Fruit fly (Drosophila melanogaster) whole organism, embryonic: ENCODE measurements around the gene Wsck.

Experiments used
- Atf-2 ChIP-seq: fragments of 200-800 bp; sonication (Bioruptor generic); optimal IDR thresholded peaks from 2 replicates; lab custom pipeline; 2016; ENCODE audit warnings: missing biosample characterization, missing genetic modification characterization
- Atf3 ChIP-seq: fragments of 200-800 bp; sonication (Bioruptor generic); optimal IDR thresholded peaks from 3 replicates; lab custom pipeline; 2016; ENCODE audit warnings: missing biosample characterization, missing genetic modification characterization
- CG11723 ChIP-seq: fragments of 200-800 bp; sonication (Bioruptor generic); optimal IDR thresholded peaks from 2 replicates; lab custom pipeline; 2017; ENCODE audit warnings: missing biosample characterization, mild to moderate bottlenecking, missing genetic modification characterization
- CG12391 ChIP-seq: fragments of 200-800 bp; sonication (Bioruptor generic); optimal IDR thresholded peaks from 3 replicates; lab custom pipeline; 2018; ENCODE audit warnings: missing biosample characterization, mild to moderate bottlenecking, missing genetic modification characterization, moderate library complexity
- CG13894 ChIP-seq: fragments of 200-800 bp; sonication (Bioruptor generic); optimal IDR thresholded peaks from 3 replicates; lab custom pipeline; 2018; ENCODE audit warnings: missing biosample characterization, mild to moderate bottlenecking, missing genetic modification characterization, moderate library complexity
- CG15696 ChIP-seq: fragments of 200-800 bp; sonication (Bioruptor generic); optimal IDR thresholded peaks from 2 replicates; lab custom pipeline; 2019; ENCODE audit warnings: missing biosample characterization, mild to moderate bottlenecking, missing genetic modification characterization, moderate library complexity
- CG1647 ChIP-seq: fragments of 200-800 bp; sonication (Bioruptor generic); optimal IDR thresholded peaks from 3 replicates; lab custom pipeline; 2016; ENCODE audit warnings: missing biosample characterization, missing genetic modification characterization
- CG2120 ChIP-seq: fragments of 200-800 bp; sonication (Bioruptor generic); optimal IDR thresholded peaks from 3 replicates; lab custom pipeline; 2016; ENCODE audit warnings: missing biosample characterization, missing genetic modification characterization
- CG2199 ChIP-seq: fragments of 200-800 bp; sonication (Bioruptor generic); IDR thresholded peaks from 3 replicates; pipeline ENCODE4 v1.3.6; 2022; ENCODE audit warnings: missing biosample characterization, missing genetic modification characterization
- CG31365 ChIP-seq: fragments of 200-800 bp; sonication (Bioruptor generic); optimal IDR thresholded peaks from 2 replicates; lab custom pipeline; 2018; ENCODE audit warnings: missing biosample characterization, mild to moderate bottlenecking, missing genetic modification characterization
- CG3281 ChIP-seq: fragments of 200-800 bp; sonication (Bioruptor generic); optimal IDR thresholded peaks from 3 replicates; lab custom pipeline; 2017; ENCODE audit warnings: missing biosample characterization, mild to moderate bottlenecking, missing genetic modification characterization
- CG33557 ChIP-seq: fragments of 200-800 bp; sonication (Bioruptor generic); optimal IDR thresholded peaks from 2 replicates; lab custom pipeline; 2019; ENCODE audit warnings: missing biosample characterization, mild to moderate bottlenecking, missing genetic modification characterization, moderate library complexity
- CG43689 ChIP-seq: fragments of 200-800 bp; sonication (Bioruptor generic); IDR thresholded peaks from 2 replicates; pipeline ENCODE4 v1.3.6; 2022; ENCODE audit warnings: missing biosample characterization, missing genetic modification characterization
- CG8281 ChIP-seq: fragments of 200-800 bp; sonication (Bioruptor generic); optimal IDR thresholded peaks from 2 replicates; lab custom pipeline; 2018; ENCODE audit warnings: missing biosample characterization, mild to moderate bottlenecking, missing genetic modification characterization, moderate library complexity
- CG8290 ChIP-seq, 3 experiments: fragments of 200-800 bp; sonication (Bioruptor generic); optimal IDR thresholded peaks; 2 replicates each; lab custom pipeline; 2016 to 2019; ENCODE audit warnings: missing biosample characterization in 3 of 3, missing genetic modification characterization in 3 of 3, mild to moderate bottlenecking in 2 of 3, moderate library complexity in 1 of 3
- CG8924 ChIP-seq: fragments of 200-800 bp; optimal IDR thresholded peaks from 3 replicates; lab custom pipeline; 2019; ENCODE audit warnings: missing biosample characterization, mild to moderate bottlenecking, missing genetic modification characterization, moderate library complexity
- CG9437 ChIP-seq: fragments of 200-800 bp; sonication (Bioruptor generic); optimal IDR thresholded peaks from 2 replicates; lab custom pipeline; 2018; ENCODE audit warnings: missing biosample characterization, mild to moderate bottlenecking, missing genetic modification characterization
- Dll ChIP-seq: fragments of 200-800 bp; sonication (Bioruptor generic); IDR thresholded peaks from 4 replicates; pipeline ENCODE4 v1.3.6; 2022; ENCODE audit warnings: missing biosample characterization, missing genetic modification characterization; ENCODE audit not compliant: partially characterized antibody
- Dp ChIP-seq: fragments of 200-800 bp; sonication (Bioruptor generic); optimal IDR thresholded peaks from 2 replicates; lab custom pipeline; 2018; ENCODE audit warnings: missing biosample characterization, mild to moderate bottlenecking, missing genetic modification characterization, moderate library complexity
- Elba2 ChIP-seq: fragments of 200-800 bp; sonication (Bioruptor generic); optimal IDR thresholded peaks from 3 replicates; lab custom pipeline; 2016; ENCODE audit warnings: missing biosample characterization, missing genetic modification characterization
- Ets97D ChIP-seq: fragments of 200-800 bp; sonication (Bioruptor generic); optimal IDR thresholded peaks from 3 replicates; lab custom pipeline; 2016; ENCODE audit warnings: missing biosample characterization, missing genetic modification characterization
- Rfx ChIP-seq: fragments of 200-800 bp; sonication (Bioruptor generic); IDR thresholded peaks from 2 replicates; pipeline ENCODE4 v1.3.6; 2022; ENCODE audit warnings: missing biosample characterization, missing genetic modification characterization
- Sin3A ChIP-seq: fragments of >200 bp; optimal IDR thresholded peaks from 2 replicates; lab custom pipeline; 2018
- Sry-δ ChIP-seq: fragments of 200-800 bp; sonication (Bioruptor generic); optimal IDR thresholded peaks from 2 replicates; lab custom pipeline; 2016; ENCODE audit warnings: missing biosample characterization, missing genetic modification characterization
- Ssrp ChIP-seq: fragments of 200-800 bp; sonication (Bioruptor generic); optimal IDR thresholded peaks from 2 replicates; lab custom pipeline; 2018; ENCODE audit warnings: missing biosample characterization, mild to moderate bottlenecking, missing genetic modification characterization, moderate library complexity
- Usf ChIP-seq: fragments of 200-800 bp; sonication (Bioruptor generic); optimal IDR thresholded peaks from 2 replicates; lab custom pipeline; 2017; ENCODE audit warnings: missing genotype, missing biosample characterization, missing genetic modification characterization
- Vsx1 ChIP-seq: fragments of 200-800 bp; sonication (Bioruptor generic); optimal IDR thresholded peaks from 2 replicates; lab custom pipeline; 2017; ENCODE audit warnings: missing biosample characterization, mild to moderate bottlenecking, missing genetic modification characterization, missing genetic modification reagents
- Xbp1 ChIP-seq: fragments of 200-800 bp; sonication (Bioruptor generic); optimal IDR thresholded peaks from 3 replicates; lab custom pipeline; 2016; ENCODE audit warnings: missing biosample characterization, mild to moderate bottlenecking, missing genetic modification characterization
- ash1 ChIP-seq: fragments of 200-800 bp; sonication (Bioruptor generic); optimal IDR thresholded peaks from 2 replicates; lab custom pipeline; 2018; ENCODE audit warnings: missing biosample characterization, mild to moderate bottlenecking, missing genetic modification characterization
- az2 ChIP-seq: fragments of 200-800 bp; sonication (Bioruptor generic); optimal IDR thresholded peaks from 3 replicates; lab custom pipeline; 2016; ENCODE audit warnings: missing biosample characterization, missing genetic modification characterization
- bsh ChIP-seq, 2 experiments: fragments of 200-800 bp; sonication (Bioruptor generic); optimal IDR thresholded peaks; 2 replicates each; lab custom pipeline; 2017 to 2018; ENCODE audit warnings: mild to moderate bottlenecking in 2 of 2, missing biosample characterization in 2 of 2, missing genetic modification characterization in 2 of 2, moderate library complexity in 1 of 2
- caup ChIP-seq: fragments of 200-800 bp; sonication (Bioruptor generic); optimal IDR thresholded peaks from 3 replicates; lab custom pipeline; 2017; ENCODE audit warnings: missing biosample characterization, mild to moderate bottlenecking, missing genetic modification characterization, moderate library complexity; ENCODE audit not compliant: severe bottlenecking
- dm ChIP-seq: fragments of 200-800 bp; sonication (Bioruptor generic); optimal IDR thresholded peaks from 3 replicates; lab custom pipeline; 2016; ENCODE audit warnings: missing biosample characterization, missing genetic modification characterization
- esg ChIP-seq: fragments of 200-800 bp; sonication (Bioruptor generic); conservative IDR thresholded peaks from 2 replicates; pipeline ENCODE4 v1.3.6; 2022; ENCODE audit warnings: missing biosample characterization, missing genetic modification characterization
- lab ChIP-seq: fragments of 200-800 bp; sonication (Bioruptor generic); optimal IDR thresholded peaks from 3 replicates; lab custom pipeline; 2017; ENCODE audit warnings: missing biosample characterization, missing genetic modification characterization, mild to moderate bottlenecking, moderate library complexity, missing genetic modification reagents
- lilli ChIP-seq: fragments of 200-800 bp; sonication (Bioruptor generic); optimal IDR thresholded peaks from 3 replicates; lab custom pipeline; 2016; ENCODE audit warnings: missing biosample characterization, missing genetic modification characterization
- lmd ChIP-seq: fragments of 200-800 bp; sonication (Bioruptor generic); IDR thresholded peaks from 2 replicates; pipeline ENCODE4 v1.3.6; 2022; ENCODE audit warnings: missing biosample characterization, missing genetic modification characterization
- mld ChIP-seq: fragments of 200-800 bp; sonication (Bioruptor generic); IDR thresholded peaks from 3 replicates; pipeline ENCODE4 v1.3.6; 2022; ENCODE audit warnings: missing biosample characterization, missing genetic modification characterization; ENCODE audit not compliant: partially characterized antibody
- nerfin-1 ChIP-seq: fragments of 200-800 bp; sonication (Bioruptor generic); optimal IDR thresholded peaks from 3 replicates; lab custom pipeline; 2019; ENCODE audit warnings: missing biosample characterization, mild to moderate bottlenecking, missing genetic modification characterization, moderate library complexity
- nmo ChIP-seq: fragments of 200-800 bp; sonication (Bioruptor generic); optimal IDR thresholded peaks from 2 replicates; lab custom pipeline; 2018; ENCODE audit warnings: missing biosample characterization, mild to moderate bottlenecking, missing genetic modification characterization, moderate library complexity
- pan ChIP-seq, 4 experiments: fragments of >200 bp in 3 of 4; fragments of 200-800 bp in 1 of 4; sonication (Bioruptor generic) in 1 of 4; optimal IDR thresholded peaks in 3 of 4; IDR thresholded peaks in 1 of 4; 2 replicates each; pipeline versions ENCODE4 v1.3.6 to Lab custom; 2017 to 2022; ENCODE audit warnings: missing biosample characterization in 2 of 4, missing genetic modification characterization in 2 of 4, mixed read lengths in 1 of 4
- prd ChIP-seq, 3 experiments: fragments of >200 bp in 2 of 3; fragments of 200-800 bp in 1 of 3; sonication (Bioruptor generic) in 1 of 3; optimal IDR thresholded peaks in 2 of 3; IDR thresholded peaks in 1 of 3; 2 replicates in 2 of 3; 3 replicates in 1 of 3; pipeline versions ENCODE4 v1.3.6 to Lab custom; 2017 to 2022; ENCODE audit warnings: missing biosample characterization in 1 of 3, missing genetic modification characterization in 1 of 3
- row ChIP-seq: fragments of 200-800 bp; sonication (Bioruptor generic); IDR thresholded peaks from 3 replicates; pipeline ENCODE4 v1.3.6; 2022; ENCODE audit warnings: missing biosample characterization, missing genetic modification characterization
- sd ChIP-seq: fragments of 200-800 bp; sonication (Bioruptor generic); optimal IDR thresholded peaks from 3 replicates; lab custom pipeline; 2018; ENCODE audit warnings: missing biosample characterization, mild to moderate bottlenecking, missing genetic modification characterization, moderate library complexity
- shn ChIP-seq: fragments of 200-800 bp; sonication (Bioruptor generic); optimal IDR thresholded peaks from 3 replicates; lab custom pipeline; 2016; ENCODE audit warnings: missing biosample characterization, missing genetic modification characterization
- sob ChIP-seq: fragments of 200-800 bp; sonication (Bioruptor generic); IDR thresholded peaks from 2 replicates; pipeline ENCODE4 v1.3.6; 2022; ENCODE audit warnings: missing biosample characterization, missing genetic modification characterization
- sug ChIP-seq: fragments of 200-800 bp; optimal IDR thresholded peaks from 2 replicates; lab custom pipeline; 2019; ENCODE audit warnings: missing biosample characterization, mild to moderate bottlenecking, missing genetic modification characterization, moderate library complexity
- tgo ChIP-seq: fragments of 200-800 bp; sonication (Bioruptor generic); IDR thresholded peaks from 3 replicates; pipeline ENCODE4 v1.3.6; 2022; ENCODE audit warnings: missing biosample characterization, missing genetic modification characterization

Gene Wsck

dm6 chr3R:24626003-24626486 is 3.8 kb downstream of the Wsck start (continued):
- TF ChIP-seq Sry-δ, result no peak
- peak; percentile 39 for TF ChIP-seq CG2120 (GFP tag; lab: Kevin White, UChicago)
- TF ChIP-seq Rfx (GFP tag; lab: Robert Waterston, UW), result peak; percentile 17; the same call in 1 of the 2 replicates
- TF ChIP-seq Dp (GFP tag; lab: Kevin White, UChicago), result no peak
- peak; percentile 9 for TF ChIP-seq Ssrp
- no peak for TF ChIP-seq Dll (GFP tag; lab: Robert Waterston, UW)
- peak; percentile 2 for TF ChIP-seq CG15696
- peak in 1 of 2 experiments; percentile 28 for TF ChIP-seq bsh (GFP tag; optimal IDR thresholded peaks at IDR 0.05; lab: Kevin White, UChicago)
- TF ChIP-seq CG1647 (GFP tag; lab: Kevin White, UChicago), result peak; percentile 3
- TF ChIP-seq Ets97D, result no peak
- peak; percentile 45 for TF ChIP-seq CG9437 (GFP tag; lab: Kevin White, UChicago)
- TF ChIP-seq CG11723 (GFP tag; lab: Kevin White, UChicago), result peak; percentile 27
- peak; percentile 36 for TF ChIP-seq Atf-2 (GFP tag; lab: Kevin White, UChicago)
- TF ChIP-seq Elba2 (GFP tag; lab: Kevin White, UChicago), result no peak
- no peak for TF ChIP-seq ash1 (GFP tag; lab: Kevin White, UChicago)
- TF ChIP-seq caup, result peak; percentile 0
- TF ChIP-seq pan (optimal IDR thresholded peaks at IDR 0.05; lab: Kevin White, UChicago), result no peak
- TF ChIP-seq pan (GFP tag; optimal IDR thresholded peaks at IDR 0.05 in 1 of 2, IDR thresholded peaks at IDR 0.05 in 1 of 2), result peak in 1 of 2 experiments; percentile 67
- no peak for TF ChIP-seq CG13894 (tag; lab: Kevin White, UChicago)
- TF ChIP-seq sob, result 0 out of 2 replicates have a peak, but pooled peaks have one; percentile 8
- peak; percentile 28; the same call in 1 of the 2 replicates for TF ChIP-seq lmd (GFP tag; lab: Robert Waterston, UW)
- TF ChIP-seq row (GFP tag; lab: Robert Waterston, UW), result peak; percentile 64
- TF ChIP-seq Xbp1, result peak; percentile 38
- peak; percentile 19 for TF ChIP-seq nerfin-1 (tag; lab: Kevin White, UChicago)
- no peak for TF ChIP-seq CG31365 (tag; lab: Kevin White, UChicago)
- no peak for TF ChIP-seq CG33557 (GFP tag; lab: Kevin White, UChicago)
- TF ChIP-seq CG8281 (tag; lab: Kevin White, UChicago), result peak; percentile 5
- no peak for TF ChIP-seq Usf (GFP tag; lab: Kevin White, UChicago)
- TF ChIP-seq Vsx1 (GFP tag; lab: Kevin White, UChicago), result no peak
- peak; percentile 30; the same call in 1 of the 2 replicates for TF ChIP-seq CG43689 (GFP tag; lab: Robert Waterston, UW)
- TF ChIP-seq CG8290 (GFP tag; optimal IDR thresholded peaks at IDR 0.05; lab: Kevin White, UChicago), result no peak
- peak in 1 of 2 experiments; percentile 14 for TF ChIP-seq CG8290 (tag; optimal IDR thresholded peaks at IDR 0.05; lab: Kevin White, UChicago)
- TF ChIP-seq Atf3 (GFP tag; lab: Kevin White, UChicago), result no peak
- TF ChIP-seq sd (tag; lab: Kevin White, UChicago), result peak; percentile 87
- no peak for TF ChIP-seq Sin3A
- TF ChIP-seq shn (GFP tag; lab: Kevin White, UChicago), result peak; percentile 19
- no peak for TF ChIP-seq prd (optimal IDR thresholded peaks at IDR 0.05; lab: Kevin White, UChicago)
- peak; percentile 31; the same call in 1 of the 3 replicates for TF ChIP-seq prd (GFP tag; IDR thresholded peaks at IDR 0.05; lab: Robert Waterston, UW)
- peak; percentile 29 for TF ChIP-seq dm
- peak; percentile 25 for TF ChIP-seq nmo (GFP tag; lab: Kevin White, UChicago)
- TF ChIP-seq tgo (GFP tag; lab: Robert Waterston, UW), result 0 out of 3 replicates have a peak, but pooled peaks have one; percentile 31
- TF ChIP-seq mld, result no peak
- peak; percentile 18 for TF ChIP-seq lilli
- TF ChIP-seq CG8924, result peak; percentile 24
- 0 out of 3 replicates have a peak, but pooled peaks have one; percentile 48 for TF ChIP-seq CG2199 (GFP tag; lab: Robert Waterston, UW)
- peak; percentile 7 for TF ChIP-seq az2 (GFP tag; lab: Kevin White, UChicago)
- TF ChIP-seq esg (GFP tag; lab: Robert Waterston, UW), result peak; percentile 23; the same call in 1 of the 2 replicates
- TF ChIP-seq CG12391, result peak; percentile 45
- peak; percentile 61 for TF ChIP-seq lab (GFP tag; lab: Kevin White, UChicago)
- no peak for TF ChIP-seq sug (tag; lab: Kevin White, UChicago)
- TF ChIP-seq CG3281 (GFP tag; lab: Kevin White, UChicago), result peak; percentile 42
